Worm (Caenorhabditis elegans) whole organism, young adult: ENCODE measurements around the gene txt-13.
A peak's percentile ranks its signal among the peaks of the same experiment; 100 is the strongest.

ENCODE experiments used
- F10E7.11 ChIP-seq: sonication (generic microtip); optimal IDR thresholded peaks from 2 replicates; lab custom pipeline; 2017; ENCODE audit warnings: mild to moderate bottlenecking, missing genetic modification characterization, moderate library complexity, missing compliant biosample characterization
- K11D2.4 ChIP-seq: fragments of 200-800 bp; sonication (Bioruptor generic); IDR thresholded peaks from 2 replicates; pipeline ENCODE4 v1.3.6; 2022; ENCODE audit warnings: missing genetic modification reagents, missing genetic modification characterization, missing compliant biosample characterization
- Y53F4B.3 ChIP-seq: fragments of 200-800 bp; sonication (Bioruptor generic); IDR thresholded peaks from 2 replicates; pipeline ENCODE4 v1.3.6; 2022; ENCODE audit warnings: missing genetic modification reagents, missing genetic modification characterization, missing compliant biosample characterization
- Y53G8AR.9 ChIP-seq: fragments of 200-800 bp; sonication (Bioruptor generic); conservative IDR thresholded peaks from 2 replicates; pipeline ENCODE4 v1.3.6; 2022; ENCODE audit warnings: missing genetic modification reagents, missing genetic modification characterization, missing compliant biosample characterization
- Y95B8A.8 ChIP-seq: fragments of 200-800 bp; sonication (Bioruptor generic); IDR thresholded peaks from 2 replicates; pipeline ENCODE4 v1.3.6; 2022; ENCODE audit warnings: missing genetic modification reagents, missing genetic modification characterization, missing compliant biosample characterization
- ama-1 ChIP-seq, 3 experiments: fragments of 150-350 bp in 1 of 3; sonication (generic microtip) in 2 of 3; optimal IDR thresholded peaks; 2 replicates each; lab custom pipeline; 2014 to 2018; ENCODE audit warnings: missing biosample characterization in 2 of 3, missing genetic modification characterization in 2 of 3, missing genetic modification reagents in 2 of 3
- athp-1 ChIP-seq: sonication (generic microtip); optimal IDR thresholded peaks from 2 replicates; lab custom pipeline; 2017; ENCODE audit warnings: mild to moderate bottlenecking, missing genetic modification characterization, missing compliant biosample characterization
- attf-3 ChIP-seq: fragments of 200-800 bp; sonication (Bioruptor generic); conservative IDR thresholded peaks from 2 replicates; pipeline ENCODE4 v1.3.6; 2022; ENCODE audit warnings: missing genetic modification reagents, missing genetic modification characterization, missing compliant biosample characterization
- attf-6 ChIP-seq: fragments of 200-800 bp; sonication (Bioruptor generic); IDR thresholded peaks from 2 replicates; pipeline ENCODE4 v1.3.6; 2022; ENCODE audit warnings: missing genetic modification reagents, missing genetic modification characterization, missing compliant biosample characterization
- cebp-1 ChIP-seq, 2 experiments: fragments of 200-800 bp in 1 of 2; sonication (Bioruptor generic) in 1 of 2; sonication (generic microtip) in 1 of 2; IDR thresholded peaks in 1 of 2; optimal IDR thresholded peaks in 1 of 2; 2 replicates each; pipeline versions ENCODE4 v1.3.6 to Lab custom; 2017 to 2022; ENCODE audit warnings: missing compliant biosample characterization in 2 of 2, missing genetic modification characterization in 2 of 2, mild to moderate bottlenecking in 1 of 2, missing genetic modification reagents in 1 of 2, moderate library complexity in 1 of 2
- ceh-79 ChIP-seq: sonication (generic microtip); optimal IDR thresholded peaks from 2 replicates; lab custom pipeline; 2017; ENCODE audit warnings: mild to moderate bottlenecking, missing genetic modification characterization, missing compliant biosample characterization
- chd-7 ChIP-seq: sonication (generic microtip); optimal IDR thresholded peaks from 2 replicates; lab custom pipeline; 2016; ENCODE audit warnings: mild to moderate bottlenecking, missing genetic modification characterization, moderate library complexity, missing compliant biosample characterization
- ekl-4 ChIP-seq: fragments of 200-800 bp; sonication (Bioruptor generic); IDR thresholded peaks from 2 replicates; pipeline ENCODE4 v1.3.6; 2022; ENCODE audit warnings: missing genetic modification reagents, missing genetic modification characterization, missing compliant biosample characterization
- hmg-20 ChIP-seq: fragments of 200-800 bp; sonication (Bioruptor generic); IDR thresholded peaks from 2 replicates; pipeline ENCODE4 v1.3.6; 2022; ENCODE audit warnings: missing genetic modification reagents, missing genetic modification characterization, missing compliant biosample characterization
- lin-26 ChIP-seq: fragments of 200-800 bp; sonication (Bioruptor generic); IDR thresholded peaks from 2 replicates; pipeline ENCODE4 v1.3.6; 2022; ENCODE audit warnings: missing genetic modification reagents, missing genetic modification characterization, missing compliant biosample characterization
- lir-1 ChIP-seq: fragments of 200-800 bp; sonication (Bioruptor generic); conservative IDR thresholded peaks from 2 replicates; pipeline ENCODE4 v1.3.6; 2022; ENCODE audit warnings: missing genetic modification reagents, missing genetic modification characterization, missing compliant biosample characterization
- lsy-27 ChIP-seq: sonication (generic microtip); optimal IDR thresholded peaks from 2 replicates; lab custom pipeline; 2017; ENCODE audit warnings: missing genetic modification characterization, mild to moderate bottlenecking, missing compliant biosample characterization, antibody characterized with exemption, missing genotype, borderline replicate concordance; ENCODE audit not compliant: insufficient read depth
- madf-6 ChIP-seq: fragments of 200-800 bp; sonication (Bioruptor generic); IDR thresholded peaks from 2 replicates; pipeline ENCODE4 v1.3.6; 2022; ENCODE audit warnings: missing genetic modification reagents, missing genetic modification characterization, missing compliant biosample characterization
- nfya-2 ChIP-seq: fragments of 200-800 bp; sonication (Bioruptor generic); IDR thresholded peaks from 2 replicates; pipeline ENCODE4 v1.3.6; 2022; ENCODE audit warnings: missing genetic modification reagents, missing genetic modification characterization, missing compliant biosample characterization
- nfyb-1 ChIP-seq: fragments of 200-800 bp; sonication (Bioruptor generic); IDR thresholded peaks from 2 replicates; pipeline ENCODE4 v1.3.6; 2022; ENCODE audit warnings: missing genetic modification reagents, missing genetic modification characterization, missing compliant biosample characterization
- sea-2 ChIP-seq: fragments of 200-800 bp; sonication (Bioruptor generic); IDR thresholded peaks from 2 replicates; pipeline ENCODE4 v1.3.6; 2022; ENCODE audit warnings: missing genetic modification characterization, missing compliant biosample characterization
- sptf-2 ChIP-seq: fragments of 200-800 bp; sonication (Bioruptor generic); optimal IDR thresholded peaks from 2 replicates; lab custom pipeline; 2018; ENCODE audit warnings: mild to moderate bottlenecking, missing genetic modification characterization, missing compliant biosample characterization
- tbx-9 ChIP-seq: sonication (generic microtip); optimal IDR thresholded peaks from 2 replicates; lab custom pipeline; 2016; ENCODE audit warnings: borderline replicate concordance, missing genetic modification characterization, inconsistent platforms, missing compliant biosample characterization
- unc-62 ChIP-seq: fragments of 150-350 bp; optimal IDR thresholded peaks from 2 replicates; lab custom pipeline; 2014; ENCODE audit warnings: missing biosample characterization, missing genetic modification reagents, missing genetic modification characterization
- zfh-2 ChIP-seq: fragments of 200-800 bp; sonication (Bioruptor generic); conservative IDR thresholded peaks from 2 replicates; pipeline ENCODE4 v1.3.6; 2022; ENCODE audit warnings: missing genetic modification reagents, missing genetic modification characterization, missing compliant biosample characterization
- zim-3 ChIP-seq: sonication (generic microtip); optimal IDR thresholded peaks from 2 replicates; lab custom pipeline; 2017; ENCODE audit warnings: mild to moderate bottlenecking, missing genetic modification characterization, moderate library complexity, missing compliant biosample characterization
- ztf-26 ChIP-seq: sonication (generic microtip); optimal IDR thresholded peaks from 2 replicates; lab custom pipeline; 2017; ENCODE audit warnings: missing genetic modification characterization, missing compliant biosample characterization

Gene txt-13

ce11 chrII:10548778-10549671 is 21.4 kb upstream of the txt-13 start (continued):
- TF ChIP-seq lsy-27 = no peak
- peak; percentile 14 for TF ChIP-seq athp-1
- peak; percentile 87 for TF ChIP-seq K11D2.4 (GFP tag; lab: Robert Waterston, UW)
- TF ChIP-seq ceh-79 = no peak
- TF ChIP-seq attf-6 (GFP tag; lab: Robert Waterston, UW) = peak; percentile 56; the same call in 1 of the 2 replicates
- peak; percentile 60 for TF ChIP-seq lir-1 (GFP tag; lab: Robert Waterston, UW)
- TF ChIP-seq, all 124 proteins: peak for 50

DNA sequence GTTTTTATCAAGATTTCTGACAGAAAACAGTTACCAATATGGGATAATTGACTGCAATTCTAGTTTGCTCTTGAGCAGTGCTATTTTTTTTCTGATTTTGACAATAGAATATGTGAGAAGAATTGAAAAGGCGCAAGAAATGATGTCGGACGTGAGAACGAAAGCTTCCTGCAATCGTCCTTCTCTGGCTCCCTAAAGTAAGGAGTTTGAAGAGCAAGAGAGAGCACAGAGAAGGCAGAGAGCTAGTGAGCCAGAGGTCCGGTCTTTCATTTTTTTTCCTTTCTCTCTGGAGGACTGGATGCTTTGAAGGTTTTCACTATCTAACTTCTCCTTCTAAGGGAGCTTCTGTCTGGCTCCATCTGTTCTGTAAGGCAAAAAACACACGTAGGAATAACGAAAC is 20.2 kb upstream of the txt-13 start:
- no peak for TF ChIP-seq cebp-1 (GFP tag; IDR thresholded peaks at IDR 0.05; lab: Robert Waterston, UW)
- TF ChIP-seq cebp-1 (tag; optimal IDR thresholded peaks at IDR 0.05; lab: Kevin White, UChicago) = peak; percentile 9
- TF ChIP-seq attf-3 (GFP tag; lab: Robert Waterston, UW) = no peak
- peak; percentile 82 for TF ChIP-seq ama-1 (optimal IDR thresholded peaks at IDR 0.05; lab: Kevin White, UChicago)
- TF ChIP-seq ama-1 (GFP tag; optimal IDR thresholded peaks at IDR 0.05; lab: Kevin White, UChicago) = no peak
- peak; percentile 17; the same call in 1 of the 2 replicates for TF ChIP-seq zfh-2 (GFP tag; lab: Robert Waterston, UW)

DNA sequence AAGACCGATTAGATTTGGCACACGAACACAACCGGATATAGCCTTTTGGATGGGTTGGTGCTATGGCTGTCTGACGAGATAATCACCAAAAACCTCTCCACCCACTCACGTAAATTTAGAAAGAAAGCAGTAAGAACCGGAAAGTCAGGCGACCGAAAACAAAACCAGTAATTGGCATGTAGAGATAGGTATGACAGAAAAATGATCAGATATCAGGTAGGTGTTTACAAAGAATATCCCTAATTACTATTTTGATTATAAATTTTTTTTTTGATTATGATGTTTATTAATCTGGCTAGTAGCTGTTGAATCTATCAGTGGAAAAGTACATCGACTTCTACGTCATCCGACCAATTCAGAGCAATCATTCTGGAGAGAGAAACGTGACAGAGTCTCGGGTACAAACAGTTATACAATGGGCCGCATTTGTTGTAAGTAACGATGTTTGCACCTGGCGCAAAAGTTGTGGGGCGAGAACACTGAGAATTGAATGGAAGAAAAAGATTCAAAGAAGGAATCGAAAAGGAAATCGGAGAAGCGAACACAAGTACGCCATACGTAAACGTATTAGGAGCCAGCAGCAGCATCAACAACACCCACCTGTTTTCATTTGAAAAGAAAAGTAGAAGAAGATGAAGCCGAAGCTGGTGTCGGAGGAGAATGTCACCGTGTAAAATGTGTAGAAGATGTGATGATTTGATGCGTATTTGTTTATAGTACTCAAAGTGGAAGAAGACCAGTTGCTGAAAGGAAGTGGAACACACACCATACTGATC is 19.3 kb upstream of the txt-13 start:
- TF ChIP-seq F10E7.11 (tag; lab: Kevin White, UChicago) (no peak), Y53G8AR.9 (GFP tag; lab: Robert Waterston, UW) (peak; percentile 60; the same call in 1 of the 2 replicates), zim-3 (tag; lab: Kevin White, UChicago) (no peak), nfya-2 (GFP tag; lab: Robert Waterston, UW) (no peak), nfyb-1 (GFP tag; lab: Robert Waterston, UW) (0 out of 2 replicates have a peak, but pooled peaks have one; percentile 42), cebp-1 (GFP tag; IDR thresholded peaks at IDR 0.05; lab: Robert Waterston, UW) (no peak), cebp-1 (tag; optimal IDR thresholded peaks at IDR 0.05; lab: Kevin White, UChicago) (peak; percentile 10), tbx-9 (tag; lab: Kevin White, UChicago) (no peak), ztf-26 (tag; lab: Kevin White, UChicago) (peak; percentile 8), chd-7 (tag; lab: Kevin White, UChicago) (peak; percentile 29), unc-62 (GFP tag; lab: Kevin White, UChicago) (no peak), ekl-4 (no peak), sea-2 (no peak), Y53F4B.3 (GFP tag; lab: Robert Waterston, UW) (no peak), ama-1 (optimal IDR thresholded peaks at IDR 0.05; lab: Kevin White, UChicago) (peak; percentile 42), ama-1 (GFP tag; optimal IDR thresholded peaks at IDR 0.05; lab: Kevin White, UChicago) (peak in 1 of 2 experiments; percentile 2), madf-6 (GFP tag; lab: Robert Waterston, UW) (no peak), hmg-20 (GFP tag; lab: Robert Waterston, UW) (no peak), sptf-2 (GFP tag; lab: Kevin White, UChicago) (no peak), lin-26 (GFP tag; lab: Robert Waterston, UW) (0 out of 2 replicates have a peak, but pooled peaks have one; percentile 14), Y95B8A.8 (GFP tag; lab: Robert Waterston, UW) (no peak), lir-1 (GFP tag; lab: Robert Waterston, UW) (no peak)
